Fruit fly (Drosophila melanogaster): ENCODE measurements around the gene corolla.

Gene corolla

DNA sequence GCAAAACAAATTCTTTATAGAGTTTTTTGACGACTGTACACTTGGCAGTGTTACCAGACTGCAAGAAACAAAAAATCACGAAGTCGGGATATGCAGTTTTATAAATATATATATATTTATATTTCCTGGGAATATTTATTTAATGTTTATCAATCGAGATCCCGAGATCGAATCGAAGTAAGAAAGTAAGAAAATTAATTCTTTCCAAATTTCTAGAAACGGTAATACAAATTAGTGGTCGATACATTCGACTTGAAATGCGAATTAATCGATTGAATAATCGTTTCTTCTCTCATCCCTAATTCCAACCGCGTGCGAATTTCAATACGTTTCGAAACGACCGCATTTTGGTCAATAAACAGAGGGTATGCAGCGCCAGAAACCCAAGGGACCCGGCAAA, 4.2 kb upstream of the corolla start, which contains the start of the genes CG8289 and CG5800:
CG8289 (minus strand) TSS at position 44 of the 400 bp plus-strand sequence.
CG5800 (plus strand) TSS at position 281 of the 400 bp plus-strand sequence.
- TF ChIP-seq CG17801 (GFP tag; optimal IDR thresholded peaks at IDR 0.05; ENCODE audit: partially characterized antibody) = peak; percentile 66

DNA sequence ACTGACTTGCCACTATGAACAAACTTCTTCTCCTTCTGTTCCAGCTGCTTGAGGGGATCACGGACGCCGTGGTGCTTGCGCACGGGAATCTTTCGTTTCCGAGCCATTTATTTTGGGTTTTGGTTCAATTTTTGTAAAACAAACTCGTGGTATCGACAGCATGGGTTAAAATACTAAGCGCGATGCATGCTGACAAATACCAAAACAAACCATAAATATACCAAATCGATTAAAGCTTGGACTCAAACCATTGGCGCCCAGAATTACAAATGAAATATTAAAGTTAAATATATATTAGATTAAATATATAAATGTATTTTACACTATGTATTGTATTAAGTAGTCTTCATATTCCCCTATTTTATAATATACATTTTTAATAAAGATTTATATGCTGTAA, 2.5 kb downstream of the corolla start, which contains the start of gene CG8326:
CG8326 (minus strand) TSS at position 176 of the 400 bp plus-strand sequence.
- TF ChIP-seq CG17801 (GFP tag; optimal IDR thresholded peaks at IDR 0.05; ENCODE audit: partially characterized antibody) = no peak

DNA sequence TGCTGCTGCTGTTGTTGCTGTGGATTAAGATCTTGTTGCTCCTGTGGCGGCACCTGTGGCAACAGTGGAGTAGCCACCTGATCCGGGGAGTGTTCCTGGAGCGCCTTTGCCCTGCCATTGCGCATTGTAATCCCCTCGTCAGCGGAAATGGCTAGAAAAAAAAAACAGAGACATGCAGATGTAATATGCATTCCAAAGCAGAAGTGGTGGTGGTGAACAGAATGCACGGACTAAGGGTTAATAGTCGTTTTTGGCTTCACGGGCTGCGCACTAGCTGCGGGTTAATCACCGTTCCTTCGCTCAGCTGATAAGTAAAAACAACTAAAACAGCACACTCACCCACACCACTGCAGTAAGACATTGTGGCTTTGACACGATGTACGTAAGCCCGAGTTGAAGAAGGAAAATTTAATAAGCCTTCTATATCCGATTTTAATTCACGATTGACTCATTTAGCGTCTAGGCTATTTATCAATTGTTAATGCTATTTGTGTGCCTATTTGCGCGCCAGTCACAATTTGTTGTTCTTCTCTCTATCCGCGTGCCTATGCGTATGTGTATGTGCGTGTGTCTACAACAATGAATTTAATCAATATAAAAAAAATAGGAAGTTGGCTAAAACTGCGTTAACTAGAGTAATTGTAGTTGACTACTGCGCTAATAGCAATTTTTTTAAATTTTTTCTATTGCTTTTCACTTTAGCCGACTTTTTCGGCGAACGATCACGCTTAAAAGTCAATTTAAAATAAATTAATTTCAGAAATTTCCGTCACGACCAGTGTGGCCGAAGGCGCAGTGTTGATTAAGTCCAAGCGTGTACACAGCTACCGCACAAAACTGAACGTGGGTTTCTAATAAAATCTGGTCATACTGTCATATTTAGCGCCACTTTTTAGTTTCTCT, 4.5 kb downstream of the corolla start, which contains the start of gene stas:
stas (minus strand) TSS at position 806 of the 903 bp plus-strand sequence.
- peak; percentile 56 for TF ChIP-seq CG17801 (GFP tag; optimal IDR thresholded peaks at IDR 0.05; ENCODE audit: partially characterized antibody)

DNA sequence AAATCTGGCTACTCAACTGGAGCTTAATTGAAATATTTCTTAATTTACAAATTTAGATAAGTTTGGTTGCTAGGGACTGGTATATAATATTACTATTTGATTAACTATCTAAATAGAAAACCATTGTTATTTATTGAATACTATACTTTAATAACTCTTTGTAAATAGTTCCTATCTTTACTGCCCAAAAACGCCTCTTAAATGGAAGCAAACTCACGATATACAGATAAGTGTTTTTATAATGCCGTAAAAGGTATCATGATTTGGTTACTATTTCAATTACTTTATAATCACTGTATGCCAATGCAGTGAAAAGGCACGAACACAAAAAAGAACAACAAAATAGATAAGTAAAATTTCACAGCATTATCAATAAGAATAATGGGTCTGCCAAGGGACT, 6.0 kb downstream of the corolla start:
- peak; percentile 91 for TF ChIP-seq CG17801 (GFP tag; optimal IDR thresholded peaks at IDR 0.05; ENCODE audit: partially characterized antibody)

DNA sequence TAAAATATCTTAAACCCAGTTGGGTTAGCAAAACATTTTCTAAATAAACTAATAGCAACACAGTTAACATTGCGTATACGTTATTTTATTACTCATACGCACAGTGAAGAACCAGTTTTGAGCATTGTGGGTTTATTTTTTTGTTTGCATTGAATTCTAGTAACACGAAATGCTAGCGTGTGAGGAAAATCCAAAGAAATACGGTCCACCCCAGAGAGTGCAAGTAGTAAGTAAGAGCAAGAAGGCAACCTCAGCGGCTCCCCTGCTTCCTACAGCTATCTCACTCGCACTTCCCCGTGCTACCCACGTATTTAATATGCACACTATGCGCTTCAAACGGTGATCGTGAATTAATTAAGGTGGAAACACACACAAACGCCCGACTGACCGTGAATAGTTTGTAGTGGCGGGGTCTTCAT, 6.9 kb downstream of the corolla start:
- peak; percentile 99 for TF ChIP-seq CG17801 (GFP tag; optimal IDR thresholded peaks at IDR 0.05; ENCODE audit: partially characterized antibody)

DNA sequence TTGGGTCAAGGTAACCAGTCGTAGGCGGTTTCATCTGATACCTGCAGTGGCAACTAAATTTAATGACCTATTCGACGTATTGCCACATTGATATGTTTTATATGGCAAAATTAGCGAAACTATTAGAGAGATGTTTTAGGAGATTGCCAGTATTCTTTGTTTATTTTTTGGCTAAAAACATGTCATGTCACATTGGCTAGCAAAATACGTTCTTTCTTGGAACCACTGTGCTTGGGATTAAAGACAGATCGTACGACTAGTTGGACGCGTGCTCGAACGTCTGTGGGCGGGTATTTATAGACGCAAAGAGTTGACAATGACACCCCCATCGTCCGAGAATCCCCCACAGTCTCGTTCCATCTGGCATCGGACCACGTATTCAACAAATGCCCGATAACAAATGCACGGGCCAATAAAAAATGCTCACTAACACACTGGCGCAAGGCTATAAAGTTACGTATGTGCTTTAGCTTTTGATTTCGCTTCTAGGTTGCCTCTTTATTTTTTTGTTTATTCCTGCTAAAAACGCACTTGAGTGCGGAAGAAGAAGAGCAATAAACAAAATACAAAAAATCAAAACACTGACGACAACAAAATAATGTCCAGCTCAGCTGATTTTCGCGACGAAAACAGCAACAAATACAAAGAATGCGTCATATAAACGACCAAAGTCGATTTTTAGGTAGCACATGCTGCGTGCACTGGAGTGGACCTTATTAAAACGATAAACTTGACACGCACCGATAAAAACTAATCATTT, 7.4 kb downstream of the corolla start:
- no peak for TF ChIP-seq CG17801 (GFP tag; optimal IDR thresholded peaks at IDR 0.05; ENCODE audit: partially characterized antibody)

DNA sequence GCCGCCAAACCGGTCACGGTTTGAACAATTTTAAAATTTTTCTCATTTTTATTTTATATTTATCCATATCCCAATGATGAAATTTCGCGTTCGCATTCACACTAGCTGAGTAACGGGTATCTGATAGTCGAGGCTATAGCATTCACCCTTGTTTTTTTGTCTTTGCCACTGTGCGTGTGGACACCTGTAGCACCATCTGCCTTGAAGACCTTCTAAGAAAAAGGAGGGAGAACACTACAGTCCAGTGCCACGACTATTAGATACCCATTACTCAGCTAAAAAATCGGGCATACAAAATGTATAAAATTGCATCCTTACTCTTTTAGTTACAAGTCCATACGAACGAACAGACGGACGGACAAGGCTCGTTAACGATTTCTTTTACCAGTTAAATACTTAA, 9.7 kb downstream of the corolla start:
- no peak for TF ChIP-seq CG17801 (GFP tag; optimal IDR thresholded peaks at IDR 0.05; ENCODE audit: partially characterized antibody)

DNA sequence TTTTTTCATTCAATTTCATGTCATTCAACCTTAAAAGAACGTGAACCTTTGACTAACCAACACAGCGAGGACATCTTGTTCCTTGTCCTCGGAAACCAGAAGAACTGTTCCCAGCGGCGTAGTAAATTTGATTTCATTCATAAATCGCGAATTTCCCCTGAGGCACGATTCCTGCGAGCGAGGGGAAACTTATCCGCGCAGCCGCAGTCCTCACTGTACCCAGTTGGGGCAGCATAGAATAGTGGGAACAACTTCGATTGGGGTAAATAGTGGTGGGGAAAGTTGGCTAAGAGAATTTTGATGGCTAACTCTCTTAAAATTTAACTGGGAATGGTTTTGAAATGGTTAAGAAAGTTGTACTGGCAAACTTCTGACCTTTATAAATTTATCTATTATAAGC, 20.4 kb downstream of the corolla start:
- no peak for TF ChIP-seq CG17801 (GFP tag; optimal IDR thresholded peaks at IDR 0.05; ENCODE audit: partially characterized antibody)

DNA sequence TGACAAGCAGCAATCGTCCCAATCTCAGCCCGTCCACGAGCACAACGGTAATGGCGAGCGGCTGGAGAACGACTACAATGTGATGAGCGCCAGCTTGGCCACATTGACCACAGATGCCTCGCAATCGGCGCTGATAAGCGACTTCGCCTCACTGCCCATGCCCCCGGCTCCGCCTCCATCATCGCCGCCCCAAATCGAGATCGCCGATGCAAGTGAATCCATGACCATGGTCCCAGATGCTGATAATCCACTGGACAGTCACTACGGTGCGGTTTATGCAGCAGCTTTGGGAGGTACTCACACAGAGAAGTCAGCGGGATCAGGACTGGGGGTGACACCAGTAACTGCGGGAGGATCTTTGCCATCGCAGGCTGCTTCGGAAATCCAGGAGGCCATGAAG, 29.4 kb downstream of the corolla start:
- TF ChIP-seq CG17801 (GFP tag; optimal IDR thresholded peaks at IDR 0.05; ENCODE audit: partially characterized antibody) = no peak

DNA sequence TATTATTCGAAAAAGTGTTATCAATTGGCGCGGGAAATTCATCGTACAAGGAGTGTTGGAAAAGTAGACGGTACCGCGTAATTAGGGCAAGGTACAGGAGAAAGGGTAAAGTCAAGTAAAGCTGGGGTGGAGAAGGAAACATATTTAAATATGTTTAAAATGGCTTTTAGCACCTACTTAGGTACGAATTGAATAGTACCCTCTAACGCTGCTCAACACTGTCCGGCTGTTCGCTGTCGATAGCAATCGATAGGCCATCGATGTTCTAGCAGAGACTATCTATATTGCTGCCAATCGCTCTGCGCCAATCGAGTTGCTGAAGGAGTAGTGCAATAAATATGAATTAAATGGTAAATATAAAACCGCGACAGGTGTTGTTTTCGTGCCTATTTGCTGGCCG, 32.5 kb downstream of the corolla start, which contains the start of gene X11L:
X11L (plus strand) TSS at position 279 of the 400 bp plus-strand sequence.
- peak; percentile 26 for TF ChIP-seq CG17801 (GFP tag; optimal IDR thresholded peaks at IDR 0.05; ENCODE audit: partially characterized antibody)

DNA sequence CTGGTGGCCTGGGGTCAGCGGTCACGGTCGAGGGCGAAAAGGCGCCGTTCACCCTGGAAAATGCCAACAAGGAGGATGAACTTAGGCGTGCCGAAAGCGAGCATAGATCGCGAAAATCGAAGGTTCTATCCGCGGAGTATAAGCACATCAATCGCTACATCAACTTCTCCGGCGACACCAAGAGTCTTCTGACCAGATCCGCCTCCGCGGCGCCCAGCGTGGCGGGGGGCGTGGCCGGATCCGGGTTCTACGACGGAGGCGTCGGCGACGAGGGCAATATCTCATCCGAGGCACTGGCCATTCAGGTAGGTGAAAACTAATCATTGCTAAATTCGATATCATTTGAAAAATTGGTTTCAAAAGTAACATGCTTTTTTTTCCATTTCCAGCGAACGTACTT, 34.2 kb downstream of the corolla start:
- TF ChIP-seq CG17801 (GFP tag; optimal IDR thresholded peaks at IDR 0.05; ENCODE audit: partially characterized antibody) = no peak

DNA sequence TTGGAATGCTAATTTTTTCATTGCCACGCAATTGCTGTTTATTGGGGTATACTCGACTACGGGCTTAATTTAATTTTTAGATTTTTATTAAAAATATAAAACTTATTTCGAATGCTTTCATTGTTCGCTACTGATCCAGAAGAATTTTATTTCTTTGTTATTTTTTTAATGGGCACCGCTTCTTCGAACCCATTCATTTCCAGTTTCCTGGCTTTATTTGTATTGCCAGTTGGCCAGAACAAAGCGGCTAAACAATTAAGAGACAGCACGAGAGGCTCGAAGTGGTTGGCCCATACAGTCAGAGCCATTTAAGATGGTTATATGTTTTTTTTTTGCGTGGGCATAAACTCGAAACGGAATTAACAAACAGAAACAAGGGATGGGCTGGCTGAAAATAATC, 36.0 kb downstream of the corolla start:
- peak; percentile 28 for TF ChIP-seq CG17801 (GFP tag; optimal IDR thresholded peaks at IDR 0.05; ENCODE audit: partially characterized antibody)

DNA sequence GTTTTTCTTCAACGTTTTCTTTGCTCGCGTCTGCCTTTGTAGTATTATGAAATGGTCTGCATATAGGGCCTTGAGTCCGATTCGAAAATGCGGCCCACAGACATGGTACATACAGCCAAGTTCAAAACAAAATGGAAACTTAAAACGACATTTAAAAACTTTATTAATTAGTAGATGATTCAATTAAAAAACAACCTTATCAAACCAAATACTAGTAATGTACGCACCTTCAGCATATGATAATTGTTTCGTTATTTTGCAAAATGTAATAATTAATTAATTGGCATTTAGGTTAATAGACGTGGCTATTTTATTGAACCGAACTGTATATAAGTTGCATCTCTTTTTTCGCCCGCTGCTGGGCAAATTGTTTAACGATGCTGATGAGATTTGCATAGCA, 37.1 kb downstream of the corolla start:
- TF ChIP-seq CG17801 (GFP tag; optimal IDR thresholded peaks at IDR 0.05; ENCODE audit: partially characterized antibody) = no peak

DNA sequence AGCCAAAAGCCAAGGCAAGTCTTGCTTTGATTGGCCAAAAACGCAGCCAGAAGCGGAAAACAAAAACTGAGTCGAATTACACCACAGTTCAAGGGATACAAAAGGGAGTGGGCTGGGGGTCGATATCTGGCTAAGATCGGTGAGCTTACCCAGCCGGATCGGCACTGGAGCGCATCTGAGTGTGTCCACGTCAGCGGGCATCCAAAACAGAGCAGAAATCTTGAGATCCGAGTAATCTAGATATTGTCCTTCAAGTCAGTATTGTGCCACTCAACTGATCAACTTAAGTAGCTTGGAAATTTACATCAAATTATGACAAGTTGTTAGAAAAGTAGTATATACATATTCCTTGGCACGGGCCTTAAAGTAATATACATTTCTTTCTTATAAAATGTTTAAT, 43.3 kb downstream of the corolla start, which contains the start of gene CG12992:
CG12992 (plus strand) TSS at position 301 of the 400 bp plus-strand sequence.
- no peak for TF ChIP-seq CG17801 (GFP tag; optimal IDR thresholded peaks at IDR 0.05; ENCODE audit: partially characterized antibody)

DNA sequence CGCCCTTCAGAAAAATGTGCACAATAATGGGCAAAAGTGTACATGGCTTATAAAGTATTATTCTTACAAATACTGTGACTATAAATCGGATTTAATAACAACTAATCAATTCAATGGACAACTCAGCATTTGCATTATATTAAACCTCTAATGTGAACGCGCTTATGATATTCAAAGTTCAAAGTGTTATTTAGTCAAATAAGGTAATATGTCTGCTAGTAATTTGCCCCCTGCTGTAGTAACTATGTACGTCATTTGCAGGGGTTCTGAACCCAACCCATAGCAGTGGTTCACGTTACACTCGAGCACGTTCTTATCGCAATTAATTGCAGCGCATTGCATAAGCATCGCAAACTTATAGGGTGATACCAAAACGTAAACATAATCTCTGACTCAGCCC, 43.7 kb downstream of the corolla start:
- peak; percentile 90 for TF ChIP-seq CG17801 (GFP tag; optimal IDR thresholded peaks at IDR 0.05; ENCODE audit: partially characterized antibody)

Data from ovary, adult (tissue).